Worm (Caenorhabditis elegans) whole organism, L4/young adult: ENCODE results near the gene nhr-175.

Experiments
- W03F9.2 ChIP-seq: fragments of 150-350 bp; optimal IDR thresholded peaks from 2 replicates; lab custom pipeline; 2014; ENCODE audit warnings: missing biosample characterization, missing genetic modification characterization
- him-1 ChIP-seq: sonication (generic microtip); optimal IDR thresholded peaks from 2 replicates; lab custom pipeline; 2016; ENCODE audit warnings: missing genotype, missing genetic modification reagents, missing genetic modification characterization, missing compliant biosample characterization

DNA sequence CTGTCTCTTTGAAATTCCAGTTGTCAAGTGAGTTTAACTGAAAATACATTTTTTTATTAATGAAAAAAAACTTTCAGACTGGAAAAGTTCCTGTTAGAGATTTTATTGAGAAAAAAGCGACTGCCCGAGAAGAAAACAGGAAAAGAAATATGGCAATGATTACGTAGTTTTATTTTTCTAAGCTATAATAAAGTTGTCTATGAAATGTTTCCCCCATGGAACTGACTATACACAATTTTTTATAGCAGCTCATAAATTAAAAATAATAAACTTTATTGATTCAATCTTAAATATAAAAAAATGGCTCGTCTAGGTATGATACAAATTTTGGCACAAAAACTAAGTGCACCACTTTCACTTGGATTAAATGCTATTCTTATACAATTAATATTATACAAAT lies 36.0 kb downstream of the nhr-175 start, which contains the start of gene C06B3.1:
- TF ChIP-seq him-1 (tag; lab: Kevin White, UChicago): no peak
- TF ChIP-seq W03F9.2 (tag; lab: Kevin White, UChicago): no peak
